Fruit fly (Drosophila melanogaster) whole organism, embryonic: Measurements from ENCODE around the gene Alg12.

ENCODE experiments used
- Abd-B ChIP-seq: fragments of 200-800 bp; sonication (Bioruptor generic); optimal IDR thresholded peaks from 2 replicates; lab custom pipeline; 2018; ENCODE audit warnings: missing biosample characterization, mild to moderate bottlenecking, missing genetic modification characterization, moderate library complexity
- Atf3 ChIP-seq: fragments of 200-800 bp; sonication (Bioruptor generic); optimal IDR thresholded peaks from 3 replicates; lab custom pipeline; 2016; ENCODE audit warnings: missing biosample characterization, missing genetic modification characterization
- Bdp1 ChIP-seq: fragments of 200-800 bp; sonication (Bioruptor generic); optimal IDR thresholded peaks from 3 replicates; lab custom pipeline; 2016; ENCODE audit warnings: missing biosample characterization, missing genetic modification characterization
- CG10274 ChIP-seq: fragments of 200-800 bp; sonication (Bioruptor generic); optimal IDR thresholded peaks from 3 replicates; lab custom pipeline; 2017; ENCODE audit warnings: missing biosample characterization, mild to moderate bottlenecking, missing genetic modification characterization
- CG11560 ChIP-seq: fragments of 200-800 bp; sonication (Bioruptor generic); IDR thresholded peaks from 3 replicates; pipeline ENCODE4 v1.3.6; 2022; ENCODE audit warnings: missing biosample characterization, missing genetic modification characterization
- CG1233 ChIP-seq: fragments of 200-800 bp; sonication (Bioruptor generic); optimal IDR thresholded peaks from 4 replicates; lab custom pipeline; 2018; ENCODE audit warnings: missing biosample characterization, mild to moderate bottlenecking, missing genetic modification characterization
- CG14014 ChIP-seq: fragments of 200-800 bp; sonication (Bioruptor generic); IDR thresholded peaks from 2 replicates; pipeline ENCODE4 v1.3.6; 2022; ENCODE audit warnings: missing biosample characterization, missing genetic modification characterization
- CG14860 ChIP-seq: fragments of 200-800 bp; sonication (Bioruptor generic); IDR thresholded peaks from 3 replicates; pipeline ENCODE4 v1.3.6; 2022; ENCODE audit warnings: missing biosample characterization, missing genetic modification characterization; ENCODE audit not compliant: partially characterized antibody
- CG1529 ChIP-seq: fragments of 200-800 bp; sonication (Bioruptor generic); optimal IDR thresholded peaks from 3 replicates; lab custom pipeline; 2018; ENCODE audit warnings: missing biosample characterization, missing genetic modification characterization
- CG17328 ChIP-seq: fragments of 200-800 bp; sonication (Bioruptor generic); IDR thresholded peaks from 2 replicates; pipeline ENCODE4 v1.3.6; 2022; ENCODE audit warnings: missing biosample characterization, missing genetic modification characterization
- CG18764 ChIP-seq: fragments of 200-800 bp; sonication (Bioruptor generic); optimal IDR thresholded peaks from 3 replicates; lab custom pipeline; 2016; ENCODE audit warnings: missing biosample characterization, missing genetic modification characterization
- CG2875 ChIP-seq: fragments of 200-800 bp; sonication (Bioruptor generic); optimal IDR thresholded peaks from 2 replicates; lab custom pipeline; 2017; ENCODE audit warnings: missing biosample characterization, mild to moderate bottlenecking, missing genetic modification characterization, missing genetic modification reagents
- CG31365 ChIP-seq: fragments of 200-800 bp; sonication (Bioruptor generic); optimal IDR thresholded peaks from 2 replicates; lab custom pipeline; 2018; ENCODE audit warnings: missing biosample characterization, mild to moderate bottlenecking, missing genetic modification characterization
- CG32767 ChIP-seq: fragments of 200-800 bp; sonication (Bioruptor generic); IDR thresholded peaks from 2 replicates; pipeline ENCODE4 v1.3.6; 2022; ENCODE audit warnings: missing biosample characterization, missing genetic modification characterization
- CG3281 ChIP-seq: fragments of 200-800 bp; sonication (Bioruptor generic); optimal IDR thresholded peaks from 3 replicates; lab custom pipeline; 2017; ENCODE audit warnings: missing biosample characterization, mild to moderate bottlenecking, missing genetic modification characterization
- CG33557 ChIP-seq: fragments of 200-800 bp; sonication (Bioruptor generic); optimal IDR thresholded peaks from 2 replicates; lab custom pipeline; 2019; ENCODE audit warnings: missing biosample characterization, mild to moderate bottlenecking, missing genetic modification characterization, moderate library complexity
- CG4820 ChIP-seq: fragments of 200-800 bp; sonication (Bioruptor generic); optimal IDR thresholded peaks from 3 replicates; lab custom pipeline; 2016; ENCODE audit warnings: missing biosample characterization, missing genetic modification characterization
- CG4854 ChIP-seq: fragments of 200-800 bp; sonication (Bioruptor generic); optimal IDR thresholded peaks from 2 replicates; lab custom pipeline; 2016; ENCODE audit warnings: missing biosample characterization, missing genetic modification characterization, inconsistent platforms
- CG6765 ChIP-seq: fragments of 200-800 bp; sonication (Bioruptor generic); optimal IDR thresholded peaks from 3 replicates; lab custom pipeline; 2017; ENCODE audit warnings: missing biosample characterization, mild to moderate bottlenecking, missing genetic modification characterization
- CG7357 ChIP-seq: fragments of 200-800 bp; sonication (Bioruptor generic); IDR thresholded peaks from 3 replicates; pipeline ENCODE4 v1.3.6; 2022; ENCODE audit warnings: missing biosample characterization, missing genetic modification characterization
- CG7556 ChIP-seq: fragments of 200-800 bp; sonication (Bioruptor generic); optimal IDR thresholded peaks from 2 replicates; lab custom pipeline; 2017; ENCODE audit warnings: missing biosample characterization, mild to moderate bottlenecking, missing genetic modification characterization
- CG8478 ChIP-seq: fragments of >200 bp; optimal IDR thresholded peaks from 2 replicates; lab custom pipeline; 2018
- CG9215 ChIP-seq: fragments of 200-800 bp; sonication (Bioruptor generic); IDR thresholded peaks from 2 replicates; pipeline ENCODE4 v1.3.6; 2022; ENCODE audit warnings: missing biosample characterization, missing genetic modification characterization
- Deaf1 ChIP-seq: fragments of 200-800 bp; optimal IDR thresholded peaks from 3 replicates; lab custom pipeline; 2019; ENCODE audit warnings: missing biosample characterization, mild to moderate bottlenecking, missing genetic modification characterization, moderate library complexity
- Eip74EF ChIP-seq, 2 experiments: fragments of 200-800 bp in 1 of 2; fragments of >200 bp in 1 of 2; sonication (Bioruptor generic) in 1 of 2; optimal IDR thresholded peaks; 2 replicates each; lab custom pipeline; 2017 to 2019; ENCODE audit warnings: missing biosample characterization in 2 of 2, missing genetic modification characterization in 2 of 2, mild to moderate bottlenecking in 1 of 2, moderate library complexity in 1 of 2
- Gsc ChIP-seq: fragments of 200-800 bp; sonication (Bioruptor generic); IDR thresholded peaks from 2 replicates; pipeline ENCODE4 v1.3.6; 2022; ENCODE audit warnings: missing biosample characterization, missing genetic modification characterization
- HHEX ChIP-seq: fragments of 200-800 bp; sonication (Bioruptor generic); optimal IDR thresholded peaks from 3 replicates; lab custom pipeline; 2017; ENCODE audit warnings: missing biosample characterization, mild to moderate bottlenecking, missing genetic modification characterization, missing genetic modification reagents
- HmgD ChIP-seq: fragments of 200-800 bp; sonication (Bioruptor generic); optimal IDR thresholded peaks from 3 replicates; lab custom pipeline; 2016; ENCODE audit warnings: missing biosample characterization, missing genetic modification characterization
- Lhr ChIP-seq: fragments of 200-800 bp; sonication (Bioruptor generic); optimal IDR thresholded peaks from 3 replicates; lab custom pipeline; 2017; ENCODE audit warnings: mild to moderate bottlenecking, missing biosample characterization, missing genetic modification reagents, missing genetic modification characterization
- Lim3 ChIP-seq: fragments of 200-800 bp; sonication (Bioruptor generic); IDR thresholded peaks from 2 replicates; pipeline ENCODE4 v1.3.6; 2022; ENCODE audit warnings: missing biosample characterization, missing genetic modification characterization
- Mrtf ChIP-seq: fragments of 200-800 bp; sonication (Bioruptor generic); IDR thresholded peaks from 3 replicates; pipeline ENCODE4 v1.3.6; 2022; ENCODE audit warnings: missing biosample characterization, missing genetic modification characterization
- Nf-YC ChIP-seq: fragments of 200-800 bp; optimal IDR thresholded peaks from 3 replicates; lab custom pipeline; 2019; ENCODE audit warnings: missing biosample characterization, mild to moderate bottlenecking, missing genetic modification characterization, moderate library complexity
- Sox100B ChIP-seq: fragments of 200-800 bp; sonication (Bioruptor generic); optimal IDR thresholded peaks from 3 replicates; lab custom pipeline; 2018; ENCODE audit warnings: missing biosample characterization, mild to moderate bottlenecking, missing genetic modification characterization
- Sox102F ChIP-seq: fragments of 200-800 bp; sonication (Bioruptor generic); optimal IDR thresholded peaks from 2 replicates; lab custom pipeline; 2018; ENCODE audit warnings: missing biosample characterization, mild to moderate bottlenecking, missing genetic modification characterization, moderate library complexity
- Sry-δ ChIP-seq: fragments of 200-800 bp; sonication (Bioruptor generic); optimal IDR thresholded peaks from 2 replicates; lab custom pipeline; 2016; ENCODE audit warnings: missing biosample characterization, missing genetic modification characterization
- cato ChIP-seq: fragments of 200-800 bp; sonication (Bioruptor generic); optimal IDR thresholded peaks from 2 replicates; lab custom pipeline; 2016; ENCODE audit warnings: missing biosample characterization, missing genetic modification characterization, borderline replicate concordance
- corto ChIP-seq: fragments of 200-800 bp; sonication (Bioruptor generic); optimal IDR thresholded peaks from 2 replicates; lab custom pipeline; 2016; ENCODE audit warnings: missing biosample characterization, mild to moderate bottlenecking, missing genetic modification characterization, moderate library complexity
- disco-r ChIP-seq: fragments of 200-800 bp; sonication (Bioruptor generic); optimal IDR thresholded peaks from 2 replicates; lab custom pipeline; 2016; ENCODE audit warnings: missing biosample characterization, missing genetic modification characterization
- fd102C ChIP-seq: fragments of 200-800 bp; sonication (Bioruptor generic); optimal IDR thresholded peaks from 2 replicates; lab custom pipeline; 2018; ENCODE audit warnings: missing biosample characterization, mild to moderate bottlenecking, missing genetic modification characterization, moderate library complexity
- fd64A ChIP-seq: fragments of 200-800 bp; sonication (Bioruptor generic); optimal IDR thresholded peaks from 3 replicates; lab custom pipeline; 2018; ENCODE audit warnings: missing biosample characterization, mild to moderate bottlenecking, missing genetic modification characterization
- gfzf ChIP-seq: fragments of 200-800 bp; sonication (Bioruptor generic); optimal IDR thresholded peaks from 2 replicates; lab custom pipeline; 2016; ENCODE audit warnings: missing biosample characterization, mild to moderate bottlenecking, missing genetic modification characterization, moderate library complexity
- gro ChIP-seq: fragments of 200-800 bp; sonication (Bioruptor generic); optimal IDR thresholded peaks from 2 replicates; lab custom pipeline; 2016; ENCODE audit warnings: missing biosample characterization, missing genetic modification characterization
- hbn ChIP-seq: fragments of 200-800 bp; sonication (Bioruptor generic); IDR thresholded peaks from 2 replicates; pipeline ENCODE4 v1.3.6; 2022; ENCODE audit warnings: missing biosample characterization, missing genetic modification characterization; ENCODE audit not compliant: partially characterized antibody
- luna ChIP-seq: fragments of 200-800 bp; sonication (Bioruptor generic); optimal IDR thresholded peaks from 2 replicates; lab custom pipeline; 2016; ENCODE audit warnings: missing biosample characterization, missing genetic modification characterization
- run ChIP-seq: fragments of 200-800 bp; sonication (Bioruptor generic); optimal IDR thresholded peaks from 3 replicates; lab custom pipeline; 2018; ENCODE audit warnings: missing biosample characterization, mild to moderate bottlenecking, missing genetic modification characterization
- schlank ChIP-seq: fragments of 200-800 bp; sonication (Bioruptor generic); optimal IDR thresholded peaks from 2 replicates; lab custom pipeline; 2018; ENCODE audit warnings: missing biosample characterization, mild to moderate bottlenecking, missing genetic modification characterization
- sqz ChIP-seq: fragments of 200-800 bp; sonication (Bioruptor generic); optimal IDR thresholded peaks from 3 replicates; lab custom pipeline; 2018; ENCODE audit warnings: missing biosample characterization, mild to moderate bottlenecking, missing genetic modification characterization
- tll ChIP-seq, 2 experiments: fragments of 200-800 bp in 1 of 2; fragments of >200 bp in 1 of 2; sonication (Bioruptor generic) in 1 of 2; optimal IDR thresholded peaks; 2 replicates each; lab custom pipeline; 2017 to 2019; ENCODE audit warnings: missing biosample characterization in 2 of 2, missing genetic modification characterization in 2 of 2, mild to moderate bottlenecking in 1 of 2, moderate library complexity in 1 of 2
- tna ChIP-seq: fragments of 200-800 bp; sonication (Bioruptor generic); IDR thresholded peaks from 2 replicates; pipeline ENCODE4 v1.3.6; 2022; ENCODE audit warnings: missing biosample characterization, missing genetic modification characterization; ENCODE audit not compliant: partially characterized antibody
- usp ChIP-seq: fragments of >200 bp; optimal IDR thresholded peaks from 2 replicates; lab custom pipeline; 2017; ENCODE audit warnings: missing biosample characterization, missing genetic modification characterization

The Alg12 gene

DNA sequence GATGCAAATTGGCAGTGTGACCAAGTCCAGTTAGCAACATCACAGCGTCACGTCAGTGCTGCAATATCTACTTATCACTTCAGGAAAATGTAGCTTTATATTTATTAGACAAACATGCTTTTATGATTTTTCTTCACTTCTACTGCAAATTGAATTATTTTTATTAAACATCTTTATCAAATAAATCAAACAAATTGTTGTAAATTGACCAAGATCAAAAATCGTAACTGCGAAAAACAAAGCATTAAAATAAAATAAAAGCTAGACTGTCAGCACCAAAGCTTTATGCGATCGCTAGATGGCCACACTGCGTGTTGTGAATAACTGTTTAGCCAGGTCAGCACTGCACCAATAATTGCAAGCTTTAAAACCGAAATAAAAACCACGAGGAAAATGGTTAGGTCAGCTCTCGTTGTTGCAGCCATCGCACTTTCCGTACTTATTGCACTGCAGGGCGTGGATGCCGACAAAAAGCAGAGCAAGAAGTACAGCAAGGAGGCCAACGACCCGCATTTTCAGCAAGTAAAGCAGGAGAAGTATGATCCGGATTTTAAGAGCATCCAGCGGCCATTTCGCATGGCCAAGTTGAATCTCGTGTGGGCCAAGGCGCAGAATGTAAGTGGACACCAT is 35.0 kb downstream of the Alg12 start, which contains the start of the genes CG12945 and CG8507 (continued):
- TF ChIP-seq CG14014 (GFP tag; lab: Robert Waterston, UW) (no peak), CG1233 (GFP tag; lab: Kevin White, UChicago) (no peak), fd64A (no peak), CG7357 (GFP tag; lab: Robert Waterston, UW) (no peak), CG4854 (no peak), CG32767 (GFP tag; lab: Robert Waterston, UW) (no peak), Sox100B (no peak), Sox102F (no peak), luna (GFP tag; lab: Kevin White, UChicago) (no peak), CG1529 (GFP tag; lab: Kevin White, UChicago) (no peak), Gsc (GFP tag; lab: Robert Waterston, UW) (no peak), HHEX (GFP tag; lab: Kevin White, UChicago) (no peak), Lhr (no peak), CG18764 (GFP tag; lab: Kevin White, UChicago) (no peak), Deaf1 (tag; lab: Kevin White, UChicago) (no peak), schlank (no peak), CG8478 (no peak), HmgD (GFP tag; lab: Kevin White, UChicago) (no peak), Lim3 (no peak), cato (GFP tag; lab: Kevin White, UChicago) (no peak), CG17328 (GFP tag; lab: Robert Waterston, UW) (no peak), CG9215 (GFP tag; lab: Robert Waterston, UW) (peak; percentile 29; the same call in 1 of the 2 replicates), CG11560 (tag; lab: Robert Waterston, UW) (no peak), Eip74EF (GFP tag; optimal IDR thresholded peaks at IDR 0.05; lab: Kevin White, UChicago) (no peak), CG6765 (GFP tag; lab: Kevin White, UChicago) (no peak), CG3281 (peak; percentile 17), CG31365 (tag; lab: Kevin White, UChicago) (no peak), Mrtf (GFP tag; lab: Robert Waterston, UW) (no peak), usp (no peak), disco-r (GFP tag; lab: Kevin White, UChicago) (no peak), CG2875 (GFP tag; lab: Kevin White, UChicago) (no peak), sqz (GFP tag; lab: Kevin White, UChicago) (no peak), run (tag; lab: Kevin White, UChicago) (no peak), CG33557 (GFP tag; lab: Kevin White, UChicago) (no peak), Atf3 (GFP tag; lab: Kevin White, UChicago) (no peak), tll (GFP tag; optimal IDR thresholded peaks at IDR 0.05; lab: Kevin White, UChicago) (peak in 1 of 2 experiments; percentile 47), CG7556 (GFP tag; lab: Kevin White, UChicago) (no peak), Abd-B (GFP tag; lab: Kevin White, UChicago) (peak; percentile 76), corto (GFP tag; lab: Kevin White, UChicago) (no peak), CG14860 (no peak), CG10274 (GFP tag; lab: Kevin White, UChicago) (no peak), hbn (no peak), tna (no peak), gfzf (GFP tag; lab: Kevin White, UChicago) (peak; percentile 79), Sry-δ (GFP tag; lab: Kevin White, UChicago) (peak; percentile 39), CG4820 (peak; percentile 39), gro (GFP tag; lab: Kevin White, UChicago) (no peak), fd102C (no peak), Nf-YC (tag; lab: Kevin White, UChicago) (no peak), Bdp1 (peak; percentile 14)
